ENCODE assay signal across 1 fruit fly cellular context in genomic region chr3L:8013865-8014216, dm6.
TF ChIP-seq lines count a peak whose summit lies in the region.

No protein-coding gene starts in this region.

TF ChIP-seq in whole organism, prepupa, 60 proteins besides CTCF, POLR2A, EP300 and RAD21 (continued from another document):
- TF ChIP-seq CG6276 (GFP tag; optimal IDR thresholded peaks at IDR 0.05; lab: Kevin White, UChicago) (no peak), Hr4 (GFP tag; optimal IDR thresholded peaks at IDR 0.05; lab: Kevin White, UChicago) (no peak), svp (GFP tag; lab: Kevin White, UChicago) (no peak), dac (GFP tag; optimal IDR thresholded peaks at IDR 0.05; lab: Kevin White, UChicago) (no peak), CG3032 (tag; optimal IDR thresholded peaks at IDR 0.05; lab: Kevin White, UChicago) (peak; percentile 69), Eip93F (GFP tag; optimal IDR thresholded peaks at IDR 0.05; lab: Kevin White, UChicago) (no peak), CG6808 (GFP tag; optimal IDR thresholded peaks at IDR 0.05; lab: Kevin White, UChicago) (peak; percentile 92), CG16779 (tag; optimal IDR thresholded peaks at IDR 0.05; lab: Kevin White, UChicago) (peak; percentile 73), Sox14 (GFP tag; optimal IDR thresholded peaks at IDR 0.05; lab: Kevin White, UChicago) (no peak), OdsH (GFP tag; optimal IDR thresholded peaks at IDR 0.05; lab: Kevin White, UChicago) (no peak), Ets96B (tag; optimal IDR thresholded peaks at IDR 0.05; lab: Kevin White, UChicago) (peak; percentile 74), CG15336 (GFP tag; IDR thresholded peaks at IDR 0.05; lab: Robert Waterston, UW) (no peak), Hr39 (GFP tag; optimal IDR thresholded peaks at IDR 0.05; lab: Kevin White, UChicago) (no peak), CG34406 (GFP tag; optimal IDR thresholded peaks at IDR 0.05; lab: Kevin White, UChicago) (peak; percentile 21), ss (GFP tag; optimal IDR thresholded peaks at IDR 0.05; lab: Kevin White, UChicago) (peak; percentile 86 to 97), Smox (GFP tag; optimal IDR thresholded peaks at IDR 0.05; lab: Kevin White, UChicago) (no peak), achi (GFP tag; optimal IDR thresholded peaks at IDR 0.05; lab: Kevin White, UChicago) (peak; percentile 18), Eip78C (GFP tag; lab: Kevin White, UChicago) (peak; percentile 83), lz (GFP tag; optimal IDR thresholded peaks at IDR 0.05; lab: Kevin White, UChicago) (no peak), CG11902 (GFP tag; optimal IDR thresholded peaks at IDR 0.05; lab: Kevin White, UChicago) (no peak), Ets21C (GFP tag; optimal IDR thresholded peaks at IDR 0.05; lab: Kevin White, UChicago) (no peak), vri (GFP tag; optimal IDR thresholded peaks at IDR 0.05; lab: Kevin White, UChicago) (no peak), CG4318 (GFP tag; optimal IDR thresholded peaks at IDR 0.05; lab: Kevin White, UChicago) (no peak), Sox102F (GFP tag; optimal IDR thresholded peaks at IDR 0.05; lab: Kevin White, UChicago) (no peak), fkh (GFP tag; optimal IDR thresholded peaks at IDR 0.05; lab: Kevin White, UChicago) (no peak), CG31627 (GFP tag; optimal IDR thresholded peaks at IDR 0.05; lab: Kevin White, UChicago) (no peak), CG7368 (GFP tag; optimal IDR thresholded peaks at IDR 0.05; lab: Kevin White, UChicago) (peak; percentile 51), Sox15 (GFP tag; optimal IDR thresholded peaks at IDR 0.05; lab: Kevin White, UChicago) (no peak), CG9139 (GFP tag; optimal IDR thresholded peaks at IDR 0.05; lab: Kevin White, UChicago) (peak; percentile 90), fd85E (GFP tag; optimal IDR thresholded peaks at IDR 0.05; lab: Kevin White, UChicago) (no peak), spab (GFP tag; optimal IDR thresholded peaks at IDR 0.05; lab: Kevin White, UChicago) (peak; percentile 78), CG1621 (tag; optimal IDR thresholded peaks at IDR 0.05; lab: Kevin White, UChicago) (no peak), CG32006 (GFP tag; optimal IDR thresholded peaks at IDR 0.05; lab: Kevin White, UChicago) (no peak), CG10631 (GFP tag; optimal IDR thresholded peaks at IDR 0.05; lab: Kevin White, UChicago) (no peak), CG3919 (GFP tag; optimal IDR thresholded peaks at IDR 0.05; lab: Kevin White, UChicago) (peak; percentile 29), CG8632 (GFP tag; optimal IDR thresholded peaks at IDR 0.05; lab: Kevin White, UChicago) (peak; percentile 20)
TF ChIP-seq in whole organism, prepupa: peak in this region for 23.
